Fruit fly (Drosophila melanogaster): ENCODE results near the gene mex1.

mex1 gene

dm6 chr3L:15530638-15531225 lies 11.3 kb upstream of the mex1 start (continued):
- no peak for TF ChIP-seq CG11456 (GFP tag; IDR thresholded peaks at IDR 0.05)
- no peak for TF ChIP-seq CG10431 (GFP tag; optimal IDR thresholded peaks at IDR 0.05)
- TF ChIP-seq HLH3B (GFP tag; IDR thresholded peaks at IDR 0.05), result no peak
- no peak for TF ChIP-seq CG2120 (GFP tag; optimal IDR thresholded peaks at IDR 0.05)
- peak; percentile 45 for TF ChIP-seq CG15601 (tag; optimal IDR thresholded peaks at IDR 0.05)
- no peak for TF ChIP-seq CG1647 (GFP tag; optimal IDR thresholded peaks at IDR 0.05)
- no peak for TF ChIP-seq CG6765 (GFP tag; optimal IDR thresholded peaks at IDR 0.05)
- TF ChIP-seq CG34422 (GFP tag; IDR thresholded peaks at IDR 0.05), result no peak
- TF ChIP-seq usp (GFP tag; optimal IDR thresholded peaks at IDR 0.05), result no peak
- no peak for TF ChIP-seq CG9876 (GFP tag; optimal IDR thresholded peaks at IDR 0.05)
- TF ChIP-seq Asciz (GFP tag; optimal IDR thresholded peaks at IDR 0.05), result peak; percentile 43
- no peak for TF ChIP-seq CG12744 (GFP tag; optimal IDR thresholded peaks at IDR 0.05)
- no peak for TF ChIP-seq ro (GFP tag; IDR thresholded peaks at IDR 0.05)
- TF ChIP-seq ase (GFP tag; IDR thresholded peaks at IDR 0.05), result no peak
- peak; percentile 54 for TF ChIP-seq CG8281 (tag; optimal IDR thresholded peaks at IDR 0.05)
- TF ChIP-seq seq (GFP tag; IDR thresholded peaks at IDR 0.05), result no peak
- no peak for TF ChIP-seq CG17829 (tag; optimal IDR thresholded peaks at IDR 0.05)
- peak; percentile 32 for TF ChIP-seq nom (GFP tag; optimal IDR thresholded peaks at IDR 0.05)
- no peak for TF ChIP-seq CG17186 (GFP tag; optimal IDR thresholded peaks at IDR 0.05)
- TF ChIP-seq CG30431 (GFP tag; optimal IDR thresholded peaks at IDR 0.05), result no peak
- TF ChIP-seq odd (GFP tag; optimal IDR thresholded peaks at IDR 0.05), result no peak
- no peak; the same call in 2 of the 3 replicates for TF ChIP-seq CG11695 (GFP tag; IDR thresholded peaks at IDR 0.05)
- TF ChIP-seq stc (GFP tag; IDR thresholded peaks at IDR 0.05), result no peak
- TF ChIP-seq tna (GFP tag; IDR thresholded peaks at IDR 0.05; ENCODE audit: partially characterized antibody), result no peak
- TF ChIP-seq stwl (tag; optimal IDR thresholded peaks at IDR 0.05), result no peak
- TF ChIP-seq NC2α (GFP tag; optimal IDR thresholded peaks at IDR 0.05), result no peak
- no peak for TF ChIP-seq cato (GFP tag; optimal IDR thresholded peaks at IDR 0.05; ENCODE audit: borderline replicate concordance)
- TF ChIP-seq Doc3 (GFP tag; IDR thresholded peaks at IDR 0.05; ENCODE audit: partially characterized antibody), result no peak
- TF ChIP-seq ems (GFP tag; optimal IDR thresholded peaks at IDR 0.05), result no peak
- no peak for TF ChIP-seq CG18011 (GFP tag; optimal IDR thresholded peaks at IDR 0.05)
- no peak for TF ChIP-seq CrebB (tag; optimal IDR thresholded peaks at IDR 0.05)
- TF ChIP-seq CG12071 (GFP tag; optimal IDR thresholded peaks at IDR 0.05), result peak; percentile 26
- no peak for TF ChIP-seq Chrac-16 (GFP tag; optimal IDR thresholded peaks at IDR 0.05)
- TF ChIP-seq CoRest (tag; optimal IDR thresholded peaks at IDR 0.05), result no peak
- TF ChIP-seq Dbx (GFP tag; IDR thresholded peaks at IDR 0.05), result no peak
- TF ChIP-seq pan (optimal IDR thresholded peaks at IDR 0.05), result no peak
- no peak for TF ChIP-seq pan (GFP tag; optimal IDR thresholded peaks at IDR 0.05 in 1 of 2, IDR thresholded peaks at IDR 0.05 in 1 of 2)
- TF ChIP-seq knrl (GFP tag; IDR thresholded peaks at IDR 0.05; ENCODE audit: partially characterized antibody), result no peak
- TF ChIP-seq CG3847 (GFP tag; IDR thresholded peaks at IDR 0.05), result no peak
- no peak for TF ChIP-seq Hsf (GFP tag; optimal IDR thresholded peaks at IDR 0.05)
- TF ChIP-seq gro (GFP tag; optimal IDR thresholded peaks at IDR 0.05), result no peak
- no peak for TF ChIP-seq CG15479 (GFP tag; optimal IDR thresholded peaks at IDR 0.05)
- TF ChIP-seq ken (GFP tag; IDR thresholded peaks at IDR 0.05), result no peak
- TF ChIP-seq CG7745 (tag; optimal IDR thresholded peaks at IDR 0.05), result no peak
- TF ChIP-seq CG3281 (GFP tag; optimal IDR thresholded peaks at IDR 0.05), result no peak
- no peak for TF ChIP-seq Nf-YC (tag; optimal IDR thresholded peaks at IDR 0.05)
- no peak for TF ChIP-seq E2f1 (GFP tag; IDR thresholded peaks at IDR 0.05)
- peak; percentile 37; the same call in 1 of the 2 replicates for TF ChIP-seq CG4360 (GFP tag; IDR thresholded peaks at IDR 0.05)
- no peak for TF ChIP-seq CG32767 (GFP tag; IDR thresholded peaks at IDR 0.05)
- TF ChIP-seq CG8388 (GFP tag; optimal IDR thresholded peaks at IDR 0.05), result no peak
- no peak for TF ChIP-seq esg (GFP tag; conservative IDR thresholded peaks at IDR 0.05)

Data from whole organism, embryonic.